Fruit fly (Drosophila melanogaster) whole organism, adult: Measurements from ENCODE around the gene Tspo.

Experiments used
- CG11617 ChIP-seq: fragments of 200-800 bp; sonication (Bioruptor generic); optimal IDR thresholded peaks from 2 replicates; lab custom pipeline; 2017; ENCODE audit warnings: mild to moderate bottlenecking, missing biosample characterization, missing genetic modification reagents, missing genetic modification characterization
- CG7101 ChIP-seq: fragments of 200-800 bp; sonication (Bioruptor generic); optimal IDR thresholded peaks from 2 replicates; lab custom pipeline; 2018; ENCODE audit warnings: missing biosample characterization, mild to moderate bottlenecking, missing genetic modification characterization, moderate library complexity

DNA sequence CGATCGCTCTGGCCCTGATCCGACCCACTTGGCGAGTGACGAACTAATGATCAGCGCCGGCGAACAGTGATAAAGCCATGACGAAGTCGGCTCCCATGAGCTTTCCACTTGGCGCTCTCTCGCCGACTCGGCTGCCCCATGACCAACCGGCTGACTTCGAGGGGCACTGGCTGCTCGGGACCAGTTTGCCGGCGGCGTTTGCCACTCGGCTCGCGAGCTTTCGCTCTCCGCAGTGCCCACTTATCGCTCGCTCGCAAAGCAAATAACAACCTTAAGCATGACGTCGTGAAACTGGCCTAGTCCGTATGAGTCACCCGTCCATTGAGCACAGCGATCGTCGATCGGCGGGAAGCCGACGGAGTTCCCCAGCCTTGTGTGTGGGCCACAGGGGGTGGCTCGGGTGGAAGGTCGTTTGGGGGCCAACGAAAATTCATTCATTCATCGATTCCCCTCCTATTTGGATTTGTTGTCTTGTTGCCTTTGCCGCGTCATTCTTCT is 6.9 kb upstream of the Tspo start, which contains the start of gene Ets21C:
- TF ChIP-seq CG11617 (GFP tag; lab: Kevin White, UChicago) (peak; percentile 56), CG7101 (tag; lab: Kevin White, UChicago) (peak; percentile 24)
